Fruit fly (Drosophila melanogaster) S2 (cell line): ENCODE measurements around the gene Fuca.

Experiments
- CG8478 ChIP-seq: fragments of >200 bp; optimal IDR thresholded peaks from 2 replicates; lab custom pipeline; 2018
- CTCF ChIP-seq, 2 experiments: fragments of >200 bp; optimal IDR thresholded peaks; 2 replicates each; lab custom pipeline; 2018

- TF ChIP-seq CTCF (optimal IDR thresholded peaks at IDR 0.05; lab: Kevin White, UChicago) (no peak), CG8478 (lab: Kevin White, UChicago) (no peak)
Observed at dm6 chr3L:11536132-11536531, 13.6 kb upstream of the Fuca start.
